Worm (Caenorhabditis elegans) whole organism, L1 larva: ENCODE measurements around the gene Y32B12B.1.
A peak's percentile ranks its signal among the peaks of the same experiment; 100 is the strongest.

Source experiments
- C04F5.9 ChIP-seq: sonication (generic microtip); optimal IDR thresholded peaks from 2 replicates; lab custom pipeline; 2016; ENCODE audit warnings: missing genetic modification characterization, missing compliant biosample characterization
- aha-1 ChIP-seq: fragments of 150-350 bp; optimal IDR thresholded peaks from 2 replicates; lab custom pipeline; 2014; ENCODE audit warnings: missing biosample characterization, missing genetic modification characterization
- alr-1 ChIP-seq: fragments of 200-800 bp; sonication (Bioruptor generic); optimal IDR thresholded peaks from 2 replicates; lab custom pipeline; 2018; ENCODE audit warnings: borderline replicate concordance, mild to moderate bottlenecking, missing genetic modification characterization, missing compliant biosample characterization
- ama-1 ChIP-seq: fragments of 150-350 bp; optimal IDR thresholded peaks from 2 replicates; lab custom pipeline; 2014
- blmp-1 ChIP-seq: fragments of 150-350 bp; optimal IDR thresholded peaks from 2 replicates; lab custom pipeline; 2014; ENCODE audit warnings: missing biosample characterization, missing genetic modification characterization
- ceh-8 ChIP-seq: fragments of 200-800 bp; sonication (Bioruptor generic); optimal IDR thresholded peaks from 2 replicates; lab custom pipeline; 2018; ENCODE audit warnings: mild to moderate bottlenecking, missing genetic modification characterization, moderate library complexity, missing compliant biosample characterization
- ceh-82 ChIP-seq, 3 experiments: fragments of 150-350 bp in 1 of 3; sonication (generic microtip) in 2 of 3; optimal IDR thresholded peaks; 2 replicates each; lab custom pipeline; 2014 to 2017; ENCODE audit warnings: missing biosample characterization in 3 of 3, missing genetic modification characterization in 3 of 3
- ceh-88 ChIP-seq: fragments of 200-800 bp; sonication (Bioruptor generic); IDR thresholded peaks from 2 replicates; pipeline ENCODE4 v1.3.6; 2022; ENCODE audit warnings: missing genetic modification characterization, missing compliant biosample characterization
- ces-1 ChIP-seq: fragments of 150-350 bp; optimal IDR thresholded peaks from 2 replicates; lab custom pipeline; 2014; ENCODE audit warnings: missing biosample characterization, missing genetic modification reagents, missing genetic modification characterization
- dsc-1 ChIP-seq: sonication (generic microtip); optimal IDR thresholded peaks from 2 replicates; lab custom pipeline; 2016; ENCODE audit warnings: mild to moderate bottlenecking, missing genetic modification characterization, missing compliant biosample characterization
- efl-3 ChIP-seq: fragments of 200-800 bp; sonication (Bioruptor generic); optimal IDR thresholded peaks from 2 replicates; lab custom pipeline; 2018; ENCODE audit warnings: mild to moderate bottlenecking, missing genetic modification characterization, missing compliant biosample characterization
- egl-27 ChIP-seq, 2 experiments: fragments of 150-350 bp in 1 of 2; sonication (generic microtip); optimal IDR thresholded peaks; 3 replicates each; lab custom pipeline; 2017 to 2018; ENCODE audit warnings: missing biosample characterization in 2 of 2, missing genetic modification characterization in 2 of 2, missing genetic modification reagents in 2 of 2
- elt-2 ChIP-seq: sonication (generic microtip); optimal IDR thresholded peaks from 2 replicates; lab custom pipeline; 2016; ENCODE audit warnings: missing genetic modification characterization, mild to moderate bottlenecking, inconsistent platforms, missing compliant biosample characterization, missing genetic modification reagents
- elt-3 ChIP-seq, 6 experiments: fragments of 150-350 bp in 1 of 6; sonication (generic microtip); optimal IDR thresholded peaks; 2 replicates each; lab custom pipeline; 2017 to 2018; ENCODE audit warnings: missing biosample characterization in 6 of 6, missing genetic modification characterization in 6 of 6, inconsistent platforms in 1 of 6
- ets-5 ChIP-seq: fragments of 200-800 bp; sonication (Bioruptor generic); IDR thresholded peaks from 2 replicates; pipeline ENCODE4 v1.3.6; 2022; ENCODE audit warnings: missing genetic modification characterization, missing compliant biosample characterization
- fos-1 ChIP-seq: fragments of 150-350 bp; optimal IDR thresholded peaks from 2 replicates; lab custom pipeline; 2014; ENCODE audit warnings: missing biosample characterization, missing genetic modification characterization
- grh-1 ChIP-seq: fragments of 200-800 bp; sonication (Bioruptor generic); IDR thresholded peaks from 2 replicates; pipeline ENCODE4 v1.3.6; 2022; ENCODE audit warnings: missing genetic modification reagents, missing genetic modification characterization, missing compliant biosample characterization
- hlh-17 ChIP-seq: fragments of 200-800 bp; sonication (Bioruptor generic); optimal IDR thresholded peaks from 2 replicates; lab custom pipeline; 2018; ENCODE audit warnings: missing genetic modification characterization, mild to moderate bottlenecking, missing compliant biosample characterization, moderate library complexity, borderline replicate concordance
- hlh-4 ChIP-seq: sonication (generic microtip); optimal IDR thresholded peaks from 2 replicates; lab custom pipeline; 2016; ENCODE audit warnings: mild to moderate bottlenecking, missing genetic modification characterization, missing compliant biosample characterization
- irx-1 ChIP-seq: sonication (generic microtip); optimal IDR thresholded peaks from 2 replicates; lab custom pipeline; 2016; ENCODE audit warnings: missing genetic modification characterization, missing compliant biosample characterization
- isw-1 ChIP-seq: fragments of 200-800 bp; sonication (Bioruptor generic); IDR thresholded peaks from 2 replicates; pipeline ENCODE4 v1.3.6; 2022; ENCODE audit warnings: missing genetic modification characterization, missing compliant biosample characterization
- jun-1 ChIP-seq: fragments of 150-350 bp; optimal IDR thresholded peaks from 2 replicates; lab custom pipeline; 2014; ENCODE audit warnings: missing biosample characterization, missing genetic modification reagents, missing genetic modification characterization
- lin-13 ChIP-seq: fragments of 150-350 bp; optimal IDR thresholded peaks from 2 replicates; lab custom pipeline; 2014; ENCODE audit warnings: missing biosample characterization, missing genetic modification reagents, missing genetic modification characterization
- lin-15B ChIP-seq: fragments of 150-350 bp; sonication (generic microtip); optimal IDR thresholded peaks from 3 replicates; lab custom pipeline; 2014; ENCODE audit warnings: missing biosample characterization, missing genetic modification characterization
- lin-35 ChIP-seq, 2 experiments: fragments of 150-350 bp; optimal IDR thresholded peaks; 2 replicates each; lab custom pipeline; 2014; ENCODE audit warnings: missing biosample characterization in 2 of 2, missing genetic modification characterization in 2 of 2, missing genetic modification reagents in 2 of 2
- lin-39 ChIP-seq: fragments of 150-350 bp; optimal IDR thresholded peaks from 2 replicates; lab custom pipeline; 2014; ENCODE audit warnings: missing biosample characterization, missing genetic modification reagents, missing genetic modification characterization
- lsy-2 ChIP-seq, 2 experiments: fragments of 150-350 bp; optimal IDR thresholded peaks; 2 replicates each; lab custom pipeline; 2014; ENCODE audit warnings: missing biosample characterization in 2 of 2, missing genetic modification characterization in 2 of 2
- mdl-1 ChIP-seq, 2 experiments: fragments of 150-350 bp; optimal IDR thresholded peaks; 2 replicates each; lab custom pipeline; 2014 to 2017; ENCODE audit warnings: missing biosample characterization in 2 of 2, missing genetic modification characterization in 2 of 2, inconsistent platforms in 1 of 2
- mef-2 ChIP-seq: fragments of 150-350 bp; optimal IDR thresholded peaks from 2 replicates; lab custom pipeline; 2014; ENCODE audit warnings: missing biosample characterization, missing genetic modification characterization
- nhr-11 ChIP-seq: fragments of 150-350 bp; optimal IDR thresholded peaks from 2 replicates; lab custom pipeline; 2014; ENCODE audit warnings: missing biosample characterization, missing genetic modification characterization
- nhr-19 ChIP-seq: fragments of 200-800 bp; sonication (Bioruptor generic); conservative IDR thresholded peaks from 2 replicates; pipeline ENCODE4 v1.3.6; 2022; ENCODE audit warnings: missing genetic modification characterization, missing compliant biosample characterization
- nhr-237 ChIP-seq: fragments of 150-350 bp; optimal IDR thresholded peaks from 2 replicates; lab custom pipeline; 2014; ENCODE audit warnings: missing biosample characterization, missing genetic modification characterization
- nhr-84 ChIP-seq: sonication (generic microtip); optimal IDR thresholded peaks from 2 replicates; lab custom pipeline; 2017; ENCODE audit warnings: missing biosample characterization, missing genetic modification characterization
- nhr-85 ChIP-seq: sonication (generic microtip); peaks from one replicate; lab custom pipeline; 2016; ENCODE audit warnings: missing genetic modification characterization, inconsistent platforms, missing compliant biosample characterization
- pag-3 ChIP-seq: sonication (generic microtip); optimal IDR thresholded peaks from 2 replicates; lab custom pipeline; 2017; ENCODE audit warnings: missing genetic modification characterization, mild to moderate bottlenecking, missing compliant biosample characterization, antibody characterized with exemption, borderline replicate concordance; ENCODE audit not compliant: insufficient read depth
- pqm-1 ChIP-seq: sonication (generic microtip); optimal IDR thresholded peaks from 3 replicates; lab custom pipeline; 2017; ENCODE audit warnings: missing biosample characterization, missing genetic modification characterization
- rnt-1 ChIP-seq: sonication (generic microtip); optimal IDR thresholded peaks from 2 replicates; lab custom pipeline; 2016; ENCODE audit warnings: mild to moderate bottlenecking, missing genetic modification characterization, moderate library complexity, missing compliant biosample characterization
- skn-1 ChIP-seq: fragments of 150-350 bp; optimal IDR thresholded peaks from 2 replicates; lab custom pipeline; 2014; ENCODE audit warnings: missing biosample characterization, missing genetic modification characterization
- snpc-4 ChIP-seq: fragments of 150-350 bp; optimal IDR thresholded peaks from 2 replicates; lab custom pipeline; 2014; ENCODE audit warnings: missing biosample characterization, missing genetic modification characterization
- snu-23 ChIP-seq: sonication (generic microtip); optimal IDR thresholded peaks from 2 replicates; lab custom pipeline; 2016; ENCODE audit warnings: missing genetic modification characterization, missing compliant biosample characterization
- sup-37 ChIP-seq: fragments of 200-800 bp; sonication (Bioruptor generic); optimal IDR thresholded peaks from 2 replicates; lab custom pipeline; 2018; ENCODE audit warnings: mild to moderate bottlenecking, missing genetic modification characterization, missing compliant biosample characterization
- swsn-7 ChIP-seq: sonication (generic microtip); optimal IDR thresholded peaks from 2 replicates; lab custom pipeline; 2016; ENCODE audit warnings: missing genetic modification characterization, missing compliant biosample characterization
- tbx-2 ChIP-seq: sonication (generic microtip); optimal IDR thresholded peaks from 2 replicates; lab custom pipeline; 2016; ENCODE audit warnings: missing genetic modification characterization, missing compliant biosample characterization
- tlp-1 ChIP-seq: fragments of 150-350 bp; optimal IDR thresholded peaks from 2 replicates; lab custom pipeline; 2014; ENCODE audit warnings: missing biosample characterization, missing genetic modification characterization
- unc-130 ChIP-seq: fragments of 150-350 bp; optimal IDR thresholded peaks from 2 replicates; lab custom pipeline; 2017; ENCODE audit warnings: missing biosample characterization, missing genetic modification characterization, inconsistent platforms
- unc-30 ChIP-seq: sonication (generic microtip); optimal IDR thresholded peaks from 2 replicates; lab custom pipeline; 2017; ENCODE audit warnings: missing biosample characterization, missing genetic modification characterization
- unc-86 ChIP-seq: sonication (generic microtip); optimal IDR thresholded peaks from 2 replicates; lab custom pipeline; 2016; ENCODE audit warnings: missing genetic modification characterization, missing compliant biosample characterization
- unc-98 ChIP-seq: fragments of 200-800 bp; sonication (Bioruptor generic); IDR thresholded peaks from 2 replicates; pipeline ENCODE4 v1.3.6; 2022; ENCODE audit warnings: missing genetic modification characterization, missing compliant biosample characterization
- vab-15 ChIP-seq: sonication (generic microtip); optimal IDR thresholded peaks from 2 replicates; lab custom pipeline; 2017; ENCODE audit warnings: missing genotype, mild to moderate bottlenecking, missing genetic modification characterization, missing compliant biosample characterization
- zag-1 ChIP-seq: fragments of 150-350 bp; optimal IDR thresholded peaks from 2 replicates; lab custom pipeline; 2014; ENCODE audit warnings: missing biosample characterization, missing genetic modification characterization
- zip-4 ChIP-seq: fragments of 200-800 bp; sonication (Bioruptor generic); optimal IDR thresholded peaks from 2 replicates; lab custom pipeline; 2018; ENCODE audit warnings: mild to moderate bottlenecking, missing genetic modification characterization, moderate library complexity, missing compliant biosample characterization
- ztf-11 ChIP-seq, 2 experiments: sonication (generic microtip); optimal IDR thresholded peaks; 2 replicates each; lab custom pipeline; 2016 to 2017; ENCODE audit warnings: missing genetic modification characterization in 2 of 2, missing biosample characterization in 1 of 2, missing compliant biosample characterization in 1 of 2
- ztf-4 ChIP-seq: fragments of 150-350 bp; optimal IDR thresholded peaks from 2 replicates; lab custom pipeline; 2014; ENCODE audit warnings: missing biosample characterization, missing genetic modification characterization

The Y32B12B.1 gene

ce11 chrV:16537908-16538446 is 1.2 kb downstream of the Y32B12B.1 start, which contains the start of gene Y32B12B.2:
Gene Y32B12B.2 (plus strand): TSS chrV:16538396.
- TF ChIP-seq ceh-82 (tag; optimal IDR thresholded peaks at IDR 0.05; lab: Kevin White, UChicago) = peak; percentile 43 to 56 (median 45)
- peak; percentile 65 for TF ChIP-seq tbx-2 (tag; lab: Kevin White, UChicago)
- TF ChIP-seq snpc-4 = peak; percentile 63
- TF ChIP-seq skn-1 = peak; percentile 6
- TF ChIP-seq pag-3 = no peak
- peak; percentile 7 for TF ChIP-seq zip-4 (GFP tag; lab: Kevin White, UChicago)
- TF ChIP-seq elt-2 = peak; percentile 38
- TF ChIP-seq lin-35 (GFP tag; optimal IDR thresholded peaks at IDR 0.05; lab: Kevin White, UChicago) = peak; percentile 73 to 89
- no peak for TF ChIP-seq nhr-84 (tag; lab: Kevin White, UChicago)
- peak; percentile 96 to 98 for TF ChIP-seq lsy-2 (tag; optimal IDR thresholded peaks at IDR 0.05; lab: Kevin White, UChicago)
- no peak for TF ChIP-seq unc-30 (tag; lab: Kevin White, UChicago)
- TF ChIP-seq sup-37 (GFP tag; lab: Kevin White, UChicago) = peak; percentile 19
- no peak for TF ChIP-seq ama-1 (lab: Kevin White, UChicago)
- TF ChIP-seq C04F5.9 (tag; lab: Kevin White, UChicago) = no peak
- peak in 1 of 2 experiments; percentile 31 for TF ChIP-seq ztf-11 (tag; optimal IDR thresholded peaks at IDR 0.05; lab: Kevin White, UChicago)
- peak in 1 of 6 experiments; percentile 4 for TF ChIP-seq elt-3 (tag; optimal IDR thresholded peaks at IDR 0.05; lab: Kevin White, UChicago)
- no peak for TF ChIP-seq mef-2 (tag; lab: Kevin White, UChicago)
- no peak for TF ChIP-seq efl-3 (GFP tag; lab: Kevin White, UChicago)
- TF ChIP-seq nhr-237 = no peak
- TF ChIP-seq fos-1 (tag; lab: Kevin White, UChicago) = no peak
- no peak for TF ChIP-seq rnt-1 (tag; lab: Kevin White, UChicago)
- TF ChIP-seq vab-15 (tag; lab: Kevin White, UChicago) = no peak
- no peak for TF ChIP-seq ces-1
- TF ChIP-seq unc-98 = peak; percentile 58
- no peak for TF ChIP-seq hlh-17 (GFP tag; lab: Kevin White, UChicago)
- no peak for TF ChIP-seq ztf-4
- no peak for TF ChIP-seq blmp-1 (tag; lab: Kevin White, UChicago)
- TF ChIP-seq mdl-1 (tag; optimal IDR thresholded peaks at IDR 0.05; lab: Kevin White, UChicago) = peak in 1 of 2 experiments; percentile 20
- TF ChIP-seq lin-13 (GFP tag; lab: Kevin White, UChicago) = peak; percentile 3
- TF ChIP-seq swsn-7 (tag; lab: Kevin White, UChicago) = peak; percentile 51
- TF ChIP-seq lin-15B (tag; lab: Kevin White, UChicago) = peak; percentile 44
- TF ChIP-seq isw-1 = peak; percentile 42; the same call in 1 of the 2 replicates
- no peak for TF ChIP-seq ceh-8 (GFP tag; lab: Kevin White, UChicago)
- TF ChIP-seq alr-1 (tag; lab: Kevin White, UChicago) = no peak
- no peak for TF ChIP-seq pqm-1 (tag; lab: Kevin White, UChicago)
- peak; percentile 58 for TF ChIP-seq dsc-1 (tag; lab: Kevin White, UChicago)
- peak; percentile 47 for TF ChIP-seq irx-1 (tag; lab: Kevin White, UChicago)
- no peak for TF ChIP-seq ceh-88 (GFP tag; lab: Robert Waterston, UW)
- TF ChIP-seq unc-130 (tag; lab: Kevin White, UChicago) = peak; percentile 8
- peak; percentile 38 for TF ChIP-seq lin-39 (tag; lab: Kevin White, UChicago)
- TF ChIP-seq grh-1 (GFP tag; lab: Robert Waterston, UW) = 0 out of 2 replicates have a peak, but pooled peaks have one; percentile 49
- TF ChIP-seq nhr-11 = no peak
- no peak for TF ChIP-seq aha-1 (tag; lab: Kevin White, UChicago)
- TF ChIP-seq ets-5 (GFP tag; lab: Robert Waterston, UW) = no peak
- peak; percentile 68 for TF ChIP-seq snu-23 (GFP tag; lab: Kevin White, UChicago)
- TF ChIP-seq zag-1 (tag; lab: Kevin White, UChicago) = no peak
- TF ChIP-seq egl-27 (tag; optimal IDR thresholded peaks at IDR 0.05; lab: Kevin White, UChicago) = no peak
- no peak for TF ChIP-seq tlp-1
- TF ChIP-seq hlh-4 = no peak
- TF ChIP-seq unc-86 (tag; lab: Kevin White, UChicago) = peak; percentile 74
- no peak for TF ChIP-seq jun-1 (tag; lab: Kevin White, UChicago)
- peak; percentile 82 for TF ChIP-seq nhr-85
- TF ChIP-seq nhr-19 (GFP tag; lab: Robert Waterston, UW) = no peak; the same call in none of the 2 replicates
